Fruit fly (Drosophila melanogaster): ENCODE results near the gene ImpE1.

- TF ChIP-seq CG8478 (optimal IDR thresholded peaks at IDR 0.05) (no peak), CTCF (optimal IDR thresholded peaks at IDR 0.05) (no peak)
Measured at dm6 chr3L:8325559-8325958, 46.6 kb upstream of the ImpE1 start, which contains the start of gene CG34461.
